Worm (Caenorhabditis elegans) whole organism, midembryonic: Measurements from ENCODE around the gene E02H1.6.

ENCODE experiments used
- T22C8.4 ChIP-seq: fragments of 200-800 bp; sonication (Bioruptor generic); IDR thresholded peaks from 2 replicates; pipeline ENCODE4 v1.3.6; 2022; ENCODE audit warnings: missing genetic modification characterization, missing compliant biosample characterization
- med-1 ChIP-seq: sonication (generic microtip); optimal IDR thresholded peaks from 2 replicates; lab custom pipeline; 2017; ENCODE audit warnings: missing genetic modification characterization, mild to moderate bottlenecking, missing compliant biosample characterization, antibody characterized with exemption, missing genetic modification reagents; ENCODE audit not compliant: insufficient read depth
- ztf-23 ChIP-seq: fragments of 200-800 bp; sonication (Bioruptor generic); IDR thresholded peaks from 2 replicates; pipeline ENCODE4 v1.3.6; 2022; ENCODE audit warnings: missing genetic modification reagents, missing genetic modification characterization, missing compliant biosample characterization

ce11 chrII:9624110-9624695 is 27.7 kb downstream of the E02H1.6 start, which contains the start of the genes dnj-20 and ZK1307.8:
- TF ChIP-seq med-1 (no peak), T22C8.4 (GFP tag; lab: Robert Waterston, UW) (no peak), ztf-23 (GFP tag; lab: Robert Waterston, UW) (no peak)
